Fruit fly (Drosophila melanogaster): ENCODE data around the gene c12.1.

Gene c12.1

dm6 chrX:9284024-9284738, 34.8 kb downstream of the c12.1 start, which contains the start of gene lz:
lz (plus strand) TSS chrX:9284649.
- TF ChIP-seq usp (GFP tag; optimal IDR thresholded peaks at IDR 0.05), result no peak
- peak; percentile 42 for TF ChIP-seq Dll (optimal IDR thresholded peaks at IDR 0.05)
- TF ChIP-seq psq (optimal IDR thresholded peaks at IDR 0.05), result no peak
- TF ChIP-seq pan (optimal IDR thresholded peaks at IDR 0.05), result no peak
- no peak for TF ChIP-seq CG8478 (optimal IDR thresholded peaks at IDR 0.05)
- no peak for TF ChIP-seq EcR (GFP tag; optimal IDR thresholded peaks at IDR 0.05)

dm6 chrX:9282783-9283289, 36.2 kb downstream of the c12.1 start, which contains the start of gene c11.1:
c11.1 (minus strand) TSS chrX:9283117.
- TF ChIP-seq Dll (optimal IDR thresholded peaks at IDR 0.05), result no peak
- TF ChIP-seq usp (GFP tag; optimal IDR thresholded peaks at IDR 0.05), result no peak
- no peak for TF ChIP-seq CG8478 (optimal IDR thresholded peaks at IDR 0.05)
- no peak for TF ChIP-seq psq (optimal IDR thresholded peaks at IDR 0.05)
- TF ChIP-seq pan (optimal IDR thresholded peaks at IDR 0.05), result no peak
- no peak for TF ChIP-seq EcR (GFP tag; optimal IDR thresholded peaks at IDR 0.05)

dm6 chrX:9281998-9282644, 36.9 kb downstream of the c12.1 start:
- no peak for TF ChIP-seq usp (GFP tag; optimal IDR thresholded peaks at IDR 0.05)
- TF ChIP-seq Dll (optimal IDR thresholded peaks at IDR 0.05), result no peak
- TF ChIP-seq psq (optimal IDR thresholded peaks at IDR 0.05), result no peak
- no peak for TF ChIP-seq pan (optimal IDR thresholded peaks at IDR 0.05)
- TF ChIP-seq CG8478 (optimal IDR thresholded peaks at IDR 0.05), result no peak
- TF ChIP-seq EcR (GFP tag; optimal IDR thresholded peaks at IDR 0.05), result no peak

dm6 chrX:9272830-9273507, 46.1 kb downstream of the c12.1 start, which contains the start of the genes Cfp1 and Aladin:
Cfp1 (minus strand) TSS chrX:9272960.
Aladin (plus strand) TSS chrX:9273413.
- TF ChIP-seq EcR (GFP tag; optimal IDR thresholded peaks at IDR 0.05) (no peak), Dll (optimal IDR thresholded peaks at IDR 0.05) (no peak), pan (optimal IDR thresholded peaks at IDR 0.05) (no peak), usp (GFP tag; optimal IDR thresholded peaks at IDR 0.05) (no peak), CG8478 (optimal IDR thresholded peaks at IDR 0.05) (no peak), psq (optimal IDR thresholded peaks at IDR 0.05) (no peak)

- TF ChIP-seq psq (optimal IDR thresholded peaks at IDR 0.05) (no peak), pan (optimal IDR thresholded peaks at IDR 0.05) (no peak), CG8478 (optimal IDR thresholded peaks at IDR 0.05) (no peak), usp (GFP tag; optimal IDR thresholded peaks at IDR 0.05) (no peak), Dll (optimal IDR thresholded peaks at IDR 0.05) (no peak), EcR (GFP tag; optimal IDR thresholded peaks at IDR 0.05) (no peak)
Observed at dm6 chrX:9269825-9270224, 49.2 kb downstream of the c12.1 start, which contains the start of gene CG17440. CG17440 (minus strand) TSS chrX:9269925.
